Worm (Caenorhabditis elegans): ENCODE results near the gene F40F12.3.

The F40F12.3 gene

ce11 chrIII:9913722-9914121 lies 6.9 kb downstream of the F40F12.3 start, which contains the start of gene cbp-3:
Gene cbp-3, plus strand, starts transcription at chrIII:9913993.
- TF ChIP-seq mab-5 (tag; optimal IDR thresholded peaks at IDR 0.05) = no peak
- no peak for TF ChIP-seq ztf-11 (tag; optimal IDR thresholded peaks at IDR 0.05)
- no peak for TF ChIP-seq zip-8 (tag; optimal IDR thresholded peaks at IDR 0.05)
- TF ChIP-seq blmp-1 (tag; optimal IDR thresholded peaks at IDR 0.05) = no peak
- no peak for TF ChIP-seq nhr-12 (tag; optimal IDR thresholded peaks at IDR 0.05)
- no peak for TF ChIP-seq drap-1 (GFP tag; optimal IDR thresholded peaks at IDR 0.05)
- TF ChIP-seq bed-3 (GFP tag; optimal IDR thresholded peaks at IDR 0.05) = no peak
- TF ChIP-seq ceh-39 (tag; optimal IDR thresholded peaks at IDR 0.05) = no peak
- TF ChIP-seq ceh-43 (GFP tag; optimal IDR thresholded peaks at IDR 0.05) = no peak
- no peak for TF ChIP-seq lin-13 (tag; optimal IDR thresholded peaks at IDR 0.05)
- no peak for TF ChIP-seq elt-3 (tag; optimal IDR thresholded peaks at IDR 0.05)
- no peak for TF ChIP-seq unc-39 (tag; optimal IDR thresholded peaks at IDR 0.05)
- no peak for TF ChIP-seq nhr-28 (tag; optimal IDR thresholded peaks at IDR 0.05)

DNA sequence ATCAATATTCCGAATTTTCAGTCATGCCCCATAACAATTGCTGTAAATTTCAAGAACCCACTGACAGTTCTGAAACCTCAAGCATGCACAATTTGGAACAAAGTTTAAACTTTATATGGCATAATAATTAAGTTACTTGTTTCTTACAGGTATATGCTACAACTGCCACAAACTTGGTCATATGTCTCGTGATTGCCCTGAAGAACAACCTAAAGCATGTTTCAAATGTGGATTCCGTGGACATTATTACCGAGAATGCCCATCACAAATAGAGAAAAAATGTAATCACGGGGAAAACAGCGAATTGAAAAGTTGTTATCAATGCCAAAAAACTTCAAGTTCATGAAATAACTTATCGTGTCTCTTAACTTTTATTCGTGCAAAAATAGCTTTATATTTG lies 7.7 kb downstream of the F40F12.3 start:
- TF ChIP-seq lin-13 (tag; optimal IDR thresholded peaks at IDR 0.05) = no peak
- TF ChIP-seq tbx-8 (GFP tag; optimal IDR thresholded peaks at IDR 0.05) = no peak
- TF ChIP-seq cnd-1 (tag; optimal IDR thresholded peaks at IDR 0.05) = no peak
- TF ChIP-seq ztf-11 (tag; optimal IDR thresholded peaks at IDR 0.05) = no peak
- TF ChIP-seq elt-1 (tag; optimal IDR thresholded peaks at IDR 0.05; ENCODE audit: borderline replicate concordance, insufficient read depth) = no peak
- no peak for TF ChIP-seq nhr-28 (tag; optimal IDR thresholded peaks at IDR 0.05)
- TF ChIP-seq nhr-2 (tag; optimal IDR thresholded peaks at IDR 0.05) = no peak
- TF ChIP-seq M03D4.4 (tag; optimal IDR thresholded peaks at IDR 0.05) = no peak
- TF ChIP-seq lsy-2 (tag; optimal IDR thresholded peaks at IDR 0.05) = no peak
- TF ChIP-seq lin-32 (GFP tag; optimal IDR thresholded peaks at IDR 0.05) = no peak
- TF ChIP-seq drap-1 (GFP tag; optimal IDR thresholded peaks at IDR 0.05) = no peak
- no peak for TF ChIP-seq nhr-76 (tag; optimal IDR thresholded peaks at IDR 0.05)
- no peak for TF ChIP-seq zip-8 (tag; optimal IDR thresholded peaks at IDR 0.05)
- no peak for TF ChIP-seq ces-1 (GFP tag; optimal IDR thresholded peaks at IDR 0.05)

- TF ChIP-seq snpc-4 (tag; optimal IDR thresholded peaks at IDR 0.05) = no peak
- no peak for TF ChIP-seq zip-8 (tag; optimal IDR thresholded peaks at IDR 0.05)
- TF ChIP-seq sem-2 (GFP tag; optimal IDR thresholded peaks at IDR 0.05) = no peak
- no peak for TF ChIP-seq sptf-1 (tag; optimal IDR thresholded peaks at IDR 0.05)
Observed at ce11 chrIII:9912501-9912900, 8.2 kb downstream of the F40F12.3 start.

- TF ChIP-seq blmp-1 (tag; optimal IDR thresholded peaks at IDR 0.05) (no peak), mab-5 (tag; optimal IDR thresholded peaks at IDR 0.05) (no peak), M03D4.4 (tag; optimal IDR thresholded peaks at IDR 0.05) (no peak), sptf-1 (tag; optimal IDR thresholded peaks at IDR 0.05) (no peak), unc-62 (GFP tag; optimal IDR thresholded peaks at IDR 0.05) (no peak), flh-1 (GFP tag; optimal IDR thresholded peaks at IDR 0.05) (no peak), drap-1 (GFP tag; optimal IDR thresholded peaks at IDR 0.05) (no peak), nhr-2 (tag; optimal IDR thresholded peaks at IDR 0.05) (no peak), snpc-4 (tag; optimal IDR thresholded peaks at IDR 0.05) (no peak), lsy-2 (tag; optimal IDR thresholded peaks at IDR 0.05) (no peak), ceh-43 (GFP tag; optimal IDR thresholded peaks at IDR 0.05) (no peak), zip-8 (tag; optimal IDR thresholded peaks at IDR 0.05) (no peak), nhr-237 (tag; optimal IDR thresholded peaks at IDR 0.05) (no peak), ztf-11 (tag; optimal IDR thresholded peaks at IDR 0.05) (no peak), elt-3 (tag; optimal IDR thresholded peaks at IDR 0.05) (no peak), nhr-76 (tag; optimal IDR thresholded peaks at IDR 0.05) (no peak), lin-32 (GFP tag; optimal IDR thresholded peaks at IDR 0.05) (no peak)
Observed at ce11 chrIII:9910608-9911479, 9.8 kb downstream of the F40F12.3 start, which contains the start of the genes cyld-1 and F40F12.9. Gene cyld-1, minus strand, starts transcription at chrIII:9910658. Gene F40F12.9, plus strand, starts transcription at chrIII:9911328.

DNA sequence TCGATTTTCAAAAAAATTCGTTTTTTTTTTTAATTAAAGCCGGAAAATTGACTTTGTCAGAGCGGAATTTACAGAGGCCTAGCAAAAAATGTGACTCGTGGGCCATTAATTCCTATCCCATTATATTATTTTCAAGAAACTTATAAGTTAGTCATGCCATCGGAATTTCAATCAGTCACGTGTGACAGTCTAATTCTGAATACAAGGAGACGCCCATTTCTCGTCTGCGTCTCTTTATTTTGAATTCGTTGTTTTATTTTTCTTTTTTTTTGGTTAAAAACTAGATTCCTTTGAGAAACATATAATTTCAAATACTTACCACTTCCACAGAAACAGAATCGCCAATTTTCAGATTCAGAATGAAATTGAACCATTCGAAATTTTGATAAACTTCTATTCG lies 11.9 kb downstream of the F40F12.3 start:
- TF ChIP-seq tbx-8 (GFP tag; optimal IDR thresholded peaks at IDR 0.05) (no peak), M03D4.4 (tag; optimal IDR thresholded peaks at IDR 0.05) (no peak), ceh-39 (tag; optimal IDR thresholded peaks at IDR 0.05) (no peak), unc-62 (GFP tag; optimal IDR thresholded peaks at IDR 0.05) (no peak), sem-2 (GFP tag; optimal IDR thresholded peaks at IDR 0.05) (no peak), ztf-11 (tag; optimal IDR thresholded peaks at IDR 0.05) (no peak), snpc-4 (tag; optimal IDR thresholded peaks at IDR 0.05) (no peak), ham-2 (GFP tag; optimal IDR thresholded peaks at IDR 0.05) (no peak)

Measured in whole organism, mixed stage, embryonic.